Worm (Caenorhabditis elegans) whole organism, L4/young adult: Measurements from ENCODE around the gene trd-1.

Source experiments
- W03F9.2 ChIP-seq: fragments of 150-350 bp; optimal IDR thresholded peaks from 2 replicates; lab custom pipeline; 2014; ENCODE audit warnings: missing biosample characterization, missing genetic modification characterization
- him-1 ChIP-seq: sonication (generic microtip); optimal IDR thresholded peaks from 2 replicates; lab custom pipeline; 2016; ENCODE audit warnings: missing genotype, missing genetic modification reagents, missing genetic modification characterization, missing compliant biosample characterization

DNA sequence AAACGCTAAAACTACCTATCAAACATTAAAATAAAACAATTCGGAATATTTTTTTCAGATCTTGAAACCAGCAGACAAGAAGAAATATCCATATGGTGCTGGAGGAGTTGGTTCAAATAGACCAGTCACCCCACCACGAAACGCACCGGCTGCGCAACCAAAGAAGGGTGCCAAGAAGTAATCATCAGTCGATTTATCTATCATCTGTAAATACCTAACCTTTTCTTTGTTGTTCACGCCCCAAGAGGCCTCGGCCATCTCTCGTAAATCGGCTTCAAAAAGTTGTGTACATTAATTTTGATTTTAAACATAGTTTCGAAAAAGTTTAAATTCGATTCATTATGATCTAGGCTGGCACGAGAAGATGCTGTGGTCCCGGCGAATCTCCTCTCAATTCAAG lies 48.0 kb upstream of the trd-1 start:
- TF ChIP-seq him-1 (tag; lab: Kevin White, UChicago) = no peak
- TF ChIP-seq W03F9.2 (tag; lab: Kevin White, UChicago) = no peak
